Fruit fly (Drosophila melanogaster) whole organism, embryonic: ENCODE measurements around the gene ci.
A peak's percentile ranks its signal among the peaks of the same experiment; 100 is the strongest.

Experiments used
- Atf6 ChIP-seq: fragments of 200-800 bp; sonication (Bioruptor generic); IDR thresholded peaks from 2 replicates; pipeline ENCODE4 v1.3.6; 2022; ENCODE audit warnings: missing biosample characterization, missing genetic modification characterization
- CG10543 ChIP-seq: fragments of 200-800 bp; sonication (Bioruptor generic); optimal IDR thresholded peaks from 3 replicates; lab custom pipeline; 2017; ENCODE audit warnings: missing biosample characterization, mild to moderate bottlenecking, missing genetic modification characterization, moderate library complexity
- CG10654 ChIP-seq: fragments of 200-800 bp; sonication (Bioruptor generic); optimal IDR thresholded peaks from 2 replicates; lab custom pipeline; 2016; ENCODE audit warnings: missing biosample characterization, missing genetic modification characterization
- CG10959 ChIP-seq: fragments of 200-800 bp; sonication (Bioruptor generic); IDR thresholded peaks from 2 replicates; pipeline ENCODE4 v1.3.6; 2022; ENCODE audit warnings: missing biosample characterization, missing genetic modification characterization
- CG11696 ChIP-seq: fragments of 200-800 bp; sonication (Bioruptor generic); IDR thresholded peaks from 2 replicates; pipeline ENCODE4 v1.3.6; 2022; ENCODE audit warnings: missing biosample characterization, missing genetic modification characterization
- CG12236 ChIP-seq: fragments of 200-800 bp; sonication (Bioruptor generic); optimal IDR thresholded peaks from 2 replicates; lab custom pipeline; 2016; ENCODE audit warnings: missing biosample characterization, missing genetic modification characterization
- CG15696 ChIP-seq: fragments of 200-800 bp; sonication (Bioruptor generic); optimal IDR thresholded peaks from 2 replicates; lab custom pipeline; 2019; ENCODE audit warnings: missing biosample characterization, mild to moderate bottlenecking, missing genetic modification characterization, moderate library complexity
- CG1602 ChIP-seq: fragments of 200-800 bp; sonication (Bioruptor generic); optimal IDR thresholded peaks from 3 replicates; lab custom pipeline; 2016; ENCODE audit warnings: missing biosample characterization, missing genetic modification characterization
- CG17912 ChIP-seq: fragments of 200-800 bp; sonication (Bioruptor generic); optimal IDR thresholded peaks from 2 replicates; lab custom pipeline; 2018; ENCODE audit warnings: missing biosample characterization, mild to moderate bottlenecking, missing genetic modification characterization
- CG1792 ChIP-seq: fragments of 200-800 bp; sonication (Bioruptor generic); optimal IDR thresholded peaks from 2 replicates; lab custom pipeline; 2016; ENCODE audit warnings: missing biosample characterization, missing genetic modification characterization
- CG18011 ChIP-seq: fragments of 200-800 bp; sonication (Bioruptor generic); optimal IDR thresholded peaks from 2 replicates; lab custom pipeline; 2017; ENCODE audit warnings: missing biosample characterization, missing genetic modification characterization, mild to moderate bottlenecking, moderate library complexity, missing genotype
- CG18764 ChIP-seq: fragments of 200-800 bp; sonication (Bioruptor generic); optimal IDR thresholded peaks from 3 replicates; lab custom pipeline; 2016; ENCODE audit warnings: missing biosample characterization, missing genetic modification characterization
- CG30020 ChIP-seq: fragments of 200-800 bp; optimal IDR thresholded peaks from 2 replicates; lab custom pipeline; 2019; ENCODE audit warnings: missing biosample characterization, mild to moderate bottlenecking, missing genetic modification characterization, moderate library complexity
- CG31224 ChIP-seq: fragments of 200-800 bp; sonication (Bioruptor generic); IDR thresholded peaks from 2 replicates; pipeline ENCODE4 v1.3.6; 2022; ENCODE audit warnings: missing biosample characterization, missing genetic modification characterization
- CG33213 ChIP-seq: fragments of 200-800 bp; sonication (Bioruptor generic); optimal IDR thresholded peaks from 3 replicates; lab custom pipeline; 2016; ENCODE audit warnings: missing biosample characterization, missing genetic modification characterization
- CG4282 ChIP-seq: fragments of 200-800 bp; sonication (Bioruptor generic); optimal IDR thresholded peaks from 2 replicates; lab custom pipeline; 2016; ENCODE audit warnings: missing biosample characterization, missing genetic modification characterization
- CG5953 ChIP-seq: fragments of 200-800 bp; sonication (Bioruptor generic); IDR thresholded peaks from 2 replicates; pipeline ENCODE4 v1.3.6; 2022; ENCODE audit warnings: missing biosample characterization, missing genetic modification characterization
- CG6654 ChIP-seq: fragments of 200-800 bp; sonication (Bioruptor generic); optimal IDR thresholded peaks from 2 replicates; lab custom pipeline; 2017; ENCODE audit warnings: missing biosample characterization, mild to moderate bottlenecking, missing genetic modification characterization
- CG7357 ChIP-seq: fragments of 200-800 bp; sonication (Bioruptor generic); IDR thresholded peaks from 3 replicates; pipeline ENCODE4 v1.3.6; 2022; ENCODE audit warnings: missing biosample characterization, missing genetic modification characterization
- CG7963 ChIP-seq: fragments of 200-800 bp; sonication (Bioruptor generic); IDR thresholded peaks from 3 replicates; pipeline ENCODE4 v1.3.6; 2022; ENCODE audit warnings: missing biosample characterization, missing genetic modification characterization; ENCODE audit not compliant: partially characterized antibody
- CG9817 ChIP-seq: fragments of 200-800 bp; sonication (Bioruptor generic); optimal IDR thresholded peaks from 2 replicates; lab custom pipeline; 2018; ENCODE audit warnings: missing biosample characterization, mild to moderate bottlenecking, missing genetic modification characterization, moderate library complexity
- CG9876 ChIP-seq: fragments of 200-800 bp; sonication (Bioruptor generic); optimal IDR thresholded peaks from 2 replicates; lab custom pipeline; 2016; ENCODE audit warnings: missing biosample characterization, missing genetic modification characterization
- Chrac-16 ChIP-seq: fragments of 200-800 bp; sonication (Bioruptor generic); optimal IDR thresholded peaks from 3 replicates; lab custom pipeline; 2016; ENCODE audit warnings: missing biosample characterization, missing genetic modification characterization
- E2f2 ChIP-seq: fragments of 200-800 bp; sonication (Bioruptor generic); IDR thresholded peaks from 2 replicates; pipeline ENCODE4 v1.3.6; 2022; ENCODE audit warnings: missing biosample characterization, missing genetic modification characterization
- Eip74EF ChIP-seq, 2 experiments: fragments of 200-800 bp in 1 of 2; fragments of >200 bp in 1 of 2; sonication (Bioruptor generic) in 1 of 2; optimal IDR thresholded peaks; 2 replicates each; lab custom pipeline; 2017 to 2019; ENCODE audit warnings: missing biosample characterization in 2 of 2, missing genetic modification characterization in 2 of 2, mild to moderate bottlenecking in 1 of 2, moderate library complexity in 1 of 2
- Ets97D ChIP-seq: fragments of 200-800 bp; sonication (Bioruptor generic); optimal IDR thresholded peaks from 3 replicates; lab custom pipeline; 2016; ENCODE audit warnings: missing biosample characterization, missing genetic modification characterization
- Hmr ChIP-seq: fragments of 200-800 bp; sonication (Bioruptor generic); optimal IDR thresholded peaks from 3 replicates; lab custom pipeline; 2017; ENCODE audit warnings: mild to moderate bottlenecking, missing biosample characterization, missing genetic modification reagents, missing genetic modification characterization
- Hr78 ChIP-seq, 2 experiments: fragments of 200-800 bp in 1 of 2; fragments of >200 bp in 1 of 2; sonication (Bioruptor generic) in 1 of 2; optimal IDR thresholded peaks; 2 replicates each; lab custom pipeline; 2017 to 2019; ENCODE audit warnings: missing biosample characterization in 2 of 2, missing genetic modification characterization in 2 of 2, mild to moderate bottlenecking in 1 of 2, moderate library complexity in 1 of 2
- Rfx ChIP-seq: fragments of 200-800 bp; sonication (Bioruptor generic); IDR thresholded peaks from 2 replicates; pipeline ENCODE4 v1.3.6; 2022; ENCODE audit warnings: missing biosample characterization, missing genetic modification characterization
- YL-1 ChIP-seq: fragments of 200-800 bp; sonication (Bioruptor generic); optimal IDR thresholded peaks from 3 replicates; lab custom pipeline; 2017; ENCODE audit warnings: missing biosample characterization, mild to moderate bottlenecking, missing genetic modification characterization
- amos ChIP-seq: fragments of 200-800 bp; sonication (Bioruptor generic); IDR thresholded peaks from 2 replicates; pipeline ENCODE4 v1.3.6; 2022; ENCODE audit warnings: missing biosample characterization, missing genetic modification characterization; ENCODE audit not compliant: partially characterized antibody
- bsh ChIP-seq, 2 experiments: fragments of 200-800 bp; sonication (Bioruptor generic); optimal IDR thresholded peaks; 2 replicates each; lab custom pipeline; 2017 to 2018; ENCODE audit warnings: mild to moderate bottlenecking in 2 of 2, missing biosample characterization in 2 of 2, missing genetic modification characterization in 2 of 2, moderate library complexity in 1 of 2
- cato ChIP-seq: fragments of 200-800 bp; sonication (Bioruptor generic); optimal IDR thresholded peaks from 2 replicates; lab custom pipeline; 2016; ENCODE audit warnings: missing biosample characterization, missing genetic modification characterization, borderline replicate concordance
- crol ChIP-seq: fragments of 200-800 bp; sonication (Bioruptor generic); IDR thresholded peaks from 2 replicates; pipeline ENCODE4 v1.3.6; 2022; ENCODE audit warnings: missing biosample characterization, missing genetic modification characterization
- ewg ChIP-seq: fragments of 200-800 bp; sonication (Bioruptor generic); optimal IDR thresholded peaks from 3 replicates; lab custom pipeline; 2017; ENCODE audit warnings: mild to moderate bottlenecking, missing biosample characterization, missing genetic modification reagents, missing genetic modification characterization
- ftz-f1 ChIP-seq: fragments of 200-800 bp; sonication (Bioruptor generic); optimal IDR thresholded peaks from 2 replicates; lab custom pipeline; 2016; ENCODE audit warnings: missing biosample characterization, missing genetic modification characterization
- fu2 ChIP-seq: fragments of 200-800 bp; sonication (Bioruptor generic); optimal IDR thresholded peaks from 2 replicates; lab custom pipeline; 2016; ENCODE audit warnings: missing biosample characterization, missing genetic modification characterization
- gcm2 ChIP-seq: fragments of 200-800 bp; sonication (Bioruptor generic); optimal IDR thresholded peaks from 2 replicates; lab custom pipeline; 2016; ENCODE audit warnings: missing biosample characterization, missing genetic modification characterization
- lmd ChIP-seq: fragments of 200-800 bp; sonication (Bioruptor generic); IDR thresholded peaks from 2 replicates; pipeline ENCODE4 v1.3.6; 2022; ENCODE audit warnings: missing biosample characterization, missing genetic modification characterization
- lola ChIP-seq, 3 experiments: fragments of >200 bp in 2 of 3; fragments of 200-800 bp in 1 of 3; sonication (Bioruptor generic) in 1 of 3; optimal IDR thresholded peaks; 2 replicates each; lab custom pipeline; 2017 to 2019; ENCODE audit warnings: missing biosample characterization in 3 of 3, missing genetic modification characterization in 3 of 3, mild to moderate bottlenecking in 1 of 3, moderate library complexity in 1 of 3
- oc ChIP-seq: fragments of 200-800 bp; sonication (Bioruptor generic); optimal IDR thresholded peaks from 2 replicates; lab custom pipeline; 2018; ENCODE audit warnings: missing biosample characterization, mild to moderate bottlenecking, missing genetic modification characterization, moderate library complexity
- pan ChIP-seq, 4 experiments: fragments of >200 bp in 3 of 4; fragments of 200-800 bp in 1 of 4; sonication (Bioruptor generic) in 1 of 4; optimal IDR thresholded peaks in 3 of 4; IDR thresholded peaks in 1 of 4; 2 replicates each; pipeline versions ENCODE4 v1.3.6 to Lab custom; 2017 to 2022; ENCODE audit warnings: missing biosample characterization in 2 of 4, missing genetic modification characterization in 2 of 4, mixed read lengths in 1 of 4
- pzg ChIP-seq: fragments of 200-800 bp; sonication (Bioruptor generic); optimal IDR thresholded peaks from 3 replicates; lab custom pipeline; 2018; ENCODE audit warnings: missing biosample characterization, mild to moderate bottlenecking, missing genetic modification characterization, moderate library complexity
- run ChIP-seq: fragments of 200-800 bp; sonication (Bioruptor generic); optimal IDR thresholded peaks from 3 replicates; lab custom pipeline; 2018; ENCODE audit warnings: missing biosample characterization, mild to moderate bottlenecking, missing genetic modification characterization
- so ChIP-seq: fragments of 200-800 bp; sonication (Bioruptor generic); IDR thresholded peaks from 3 replicates; pipeline ENCODE4 v1.3.6; 2022; ENCODE audit warnings: missing biosample characterization, missing genetic modification characterization
- sr ChIP-seq: fragments of 200-800 bp; sonication (Bioruptor generic); IDR thresholded peaks from 3 replicates; pipeline ENCODE4 v1.3.6; 2022; ENCODE audit warnings: missing biosample characterization, missing genetic modification characterization
- twi ChIP-seq: fragments of 200-800 bp; optimal IDR thresholded peaks from 2 replicates; lab custom pipeline; 2019; ENCODE audit warnings: missing biosample characterization, mild to moderate bottlenecking, missing genetic modification characterization, moderate library complexity
- yki ChIP-seq: fragments of >200 bp; optimal IDR thresholded peaks from 3 replicates; lab custom pipeline; 2018
- zfh2 ChIP-seq: fragments of 200-800 bp; sonication (Bioruptor generic); optimal IDR thresholded peaks from 2 replicates; lab custom pipeline; 2016; ENCODE audit warnings: missing biosample characterization, missing genetic modification characterization

Gene ci

DNA sequence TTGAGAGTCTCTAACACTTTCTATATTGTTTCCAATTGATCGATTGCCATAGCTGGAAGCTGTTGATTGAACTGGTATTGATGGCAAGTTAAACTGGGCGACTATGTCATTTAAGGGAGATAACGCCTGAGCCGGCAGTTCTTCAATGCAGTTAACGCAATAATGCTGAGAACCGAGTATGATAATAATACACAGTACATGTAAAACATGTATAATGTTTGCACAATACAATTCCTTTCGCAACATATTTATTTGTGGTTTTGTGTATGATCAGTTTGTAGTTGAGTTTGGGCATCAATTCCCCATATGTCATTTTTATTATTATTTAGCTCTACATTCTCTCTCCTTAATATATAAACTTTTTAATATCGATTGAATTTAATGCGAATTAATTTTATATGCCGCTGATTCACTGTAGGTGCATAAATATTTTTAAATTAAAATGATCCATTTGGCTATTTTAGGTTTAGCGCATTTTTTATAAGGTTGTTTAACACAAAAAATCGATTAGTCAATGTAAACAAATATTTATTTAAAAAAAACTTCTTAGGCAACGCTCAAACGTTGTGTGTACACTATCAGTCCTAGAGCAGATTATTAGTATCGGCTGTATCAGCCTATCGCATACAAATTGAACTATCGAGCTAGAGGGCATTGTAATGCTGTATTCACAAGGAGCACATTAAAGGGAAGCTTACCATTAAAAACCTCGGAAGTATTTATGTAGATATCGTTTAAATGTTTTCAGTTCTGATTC lies 13.5 kb downstream of the ci start, which contains the start of gene PlexB (continued):
- no peak for TF ChIP-seq Atf6 (GFP tag; lab: Robert Waterston, UW)
- peak; percentile 60 for TF ChIP-seq Ets97D
- no peak for TF ChIP-seq CG17912 (GFP tag; lab: Kevin White, UChicago)
- TF ChIP-seq Chrac-16 (GFP tag; lab: Kevin White, UChicago) = no peak
- no peak for TF ChIP-seq ewg
- TF ChIP-seq zfh2 (GFP tag; lab: Kevin White, UChicago) = peak; percentile 49
- no peak for TF ChIP-seq E2f2 (GFP tag; lab: Robert Waterston, UW)
- no peak for TF ChIP-seq CG10654 (GFP tag; lab: Kevin White, UChicago)
- TF ChIP-seq CG10959 = no peak
- TF ChIP-seq CG18011 (GFP tag; lab: Kevin White, UChicago) = no peak
- peak; percentile 42 for TF ChIP-seq YL-1 (GFP tag; lab: Kevin White, UChicago)
- TF ChIP-seq CG30020 (tag; lab: Kevin White, UChicago) = peak; percentile 99
- TF ChIP-seq pzg = peak; percentile 83
- TF ChIP-seq CG7357 = peak; percentile 99
- peak; percentile 7 for TF ChIP-seq twi
- TF ChIP-seq lola (GFP tag; optimal IDR thresholded peaks at IDR 0.05; lab: Kevin White, UChicago) = peak in 1 of 3 experiments; percentile 91
- no peak for TF ChIP-seq cato (GFP tag; lab: Kevin White, UChicago)
- TF ChIP-seq Hmr (GFP tag; lab: Kevin White, UChicago) = no peak
- TF ChIP-seq CG6654 (GFP tag; lab: Kevin White, UChicago) = no peak
- no peak for TF ChIP-seq CG11696
- no peak for TF ChIP-seq pan (optimal IDR thresholded peaks at IDR 0.05; lab: Kevin White, UChicago)
- TF ChIP-seq pan (GFP tag; optimal IDR thresholded peaks at IDR 0.05 in 1 of 2, IDR thresholded peaks at IDR 0.05 in 1 of 2) = no peak
- peak in 1 of 2 experiments; percentile 29 for TF ChIP-seq Eip74EF (GFP tag; optimal IDR thresholded peaks at IDR 0.05; lab: Kevin White, UChicago)
- no peak for TF ChIP-seq CG9817 (tag; lab: Kevin White, UChicago)
- TF ChIP-seq lmd = no peak
- TF ChIP-seq crol = no peak
- no peak for TF ChIP-seq CG1602
- no peak for TF ChIP-seq CG31224
- TF ChIP-seq Hr78 (GFP tag; optimal IDR thresholded peaks at IDR 0.05; lab: Kevin White, UChicago) = no peak
- TF ChIP-seq run = no peak
- TF ChIP-seq CG15696 (tag; lab: Kevin White, UChicago) = no peak
- TF ChIP-seq CG1792 = no peak
- peak; percentile 83 for TF ChIP-seq CG7963
- TF ChIP-seq bsh (GFP tag; optimal IDR thresholded peaks at IDR 0.05; lab: Kevin White, UChicago) = no peak
- no peak for TF ChIP-seq yki (lab: Kevin White, UChicago)
- TF ChIP-seq CG5953 (GFP tag; lab: Robert Waterston, UW) = no peak
- TF ChIP-seq CG12236 = no peak
- TF ChIP-seq CG33213 (GFP tag; lab: Kevin White, UChicago) = peak; percentile 51
- TF ChIP-seq CG4282 (GFP tag; lab: Kevin White, UChicago) = no peak
- TF ChIP-seq fu2 (GFP tag; lab: Kevin White, UChicago) = no peak
- TF ChIP-seq so (GFP tag; lab: Robert Waterston, UW) = no peak
- no peak for TF ChIP-seq gcm2
- TF ChIP-seq Rfx (GFP tag; lab: Robert Waterston, UW) = no peak
- peak; percentile 96 for TF ChIP-seq amos (GFP tag; lab: Robert Waterston, UW)
- no peak for TF ChIP-seq CG18764
- TF ChIP-seq ftz-f1 (GFP tag; lab: Kevin White, UChicago) = no peak
- TF ChIP-seq CG9876 (GFP tag; lab: Kevin White, UChicago) = peak; percentile 43
- TF ChIP-seq oc = no peak
- TF ChIP-seq CG10543 (GFP tag; lab: Kevin White, UChicago) = no peak
- TF ChIP-seq sr = no peak
